Fruit fly (Drosophila melanogaster) whole organism, embryonic: ENCODE results near the gene Pvf1.

ENCODE experiments used
- Adf1 ChIP-seq: fragments of 200-800 bp; sonication (Bioruptor generic); IDR thresholded peaks from 2 replicates; pipeline ENCODE4 v1.3.6; 2022; ENCODE audit warnings: missing biosample characterization, missing genetic modification characterization
- BtbVII ChIP-seq: fragments of 200-800 bp; sonication (Bioruptor generic); optimal IDR thresholded peaks from 3 replicates; lab custom pipeline; 2017; ENCODE audit warnings: missing biosample characterization, mild to moderate bottlenecking, missing genetic modification characterization
- CG1024 ChIP-seq: fragments of 200-800 bp; sonication (Bioruptor generic); IDR thresholded peaks from 2 replicates; pipeline ENCODE4 v1.3.6; 2022; ENCODE audit warnings: missing biosample characterization, missing genetic modification characterization
- CG10274 ChIP-seq: fragments of 200-800 bp; sonication (Bioruptor generic); optimal IDR thresholded peaks from 3 replicates; lab custom pipeline; 2017; ENCODE audit warnings: missing biosample characterization, mild to moderate bottlenecking, missing genetic modification characterization
- CG11247 ChIP-seq: fragments of 200-800 bp; sonication (Bioruptor generic); IDR thresholded peaks from 2 replicates; pipeline ENCODE4 v1.3.6; 2022; ENCODE audit warnings: missing biosample characterization, missing genetic modification characterization
- CG11695 ChIP-seq: fragments of 200-800 bp; sonication (Bioruptor generic); IDR thresholded peaks from 3 replicates; pipeline ENCODE4 v1.3.6; 2022; ENCODE audit warnings: missing biosample characterization, missing genetic modification characterization
- CG11696 ChIP-seq: fragments of 200-800 bp; sonication (Bioruptor generic); IDR thresholded peaks from 2 replicates; pipeline ENCODE4 v1.3.6; 2022; ENCODE audit warnings: missing biosample characterization, missing genetic modification characterization
- CG12219 ChIP-seq: fragments of 200-800 bp; sonication (Bioruptor generic); optimal IDR thresholded peaks from 3 replicates; lab custom pipeline; 2018; ENCODE audit warnings: missing biosample characterization, mild to moderate bottlenecking, missing genetic modification characterization
- CG17802 ChIP-seq: fragments of 200-800 bp; sonication (Bioruptor generic); optimal IDR thresholded peaks from 2 replicates; lab custom pipeline; 2018; ENCODE audit warnings: missing biosample characterization, mild to moderate bottlenecking, missing genetic modification characterization, moderate library complexity
- CG18476 ChIP-seq: fragments of 200-800 bp; sonication (Bioruptor generic); optimal IDR thresholded peaks from 2 replicates; lab custom pipeline; 2016; ENCODE audit warnings: missing biosample characterization, mild to moderate bottlenecking, missing genetic modification characterization
- CG31365 ChIP-seq: fragments of 200-800 bp; sonication (Bioruptor generic); optimal IDR thresholded peaks from 2 replicates; lab custom pipeline; 2018; ENCODE audit warnings: missing biosample characterization, mild to moderate bottlenecking, missing genetic modification characterization
- CG34376 ChIP-seq: fragments of 200-800 bp; sonication (Bioruptor generic); optimal IDR thresholded peaks from 2 replicates; lab custom pipeline; 2018; ENCODE audit warnings: missing biosample characterization, mild to moderate bottlenecking, missing genetic modification characterization
- CG42726 ChIP-seq: fragments of 200-800 bp; sonication (Bioruptor generic); IDR thresholded peaks from 2 replicates; pipeline ENCODE4 v1.3.6; 2022; ENCODE audit warnings: missing biosample characterization, missing genetic modification characterization; ENCODE audit not compliant: partially characterized antibody
- CG43689 ChIP-seq: fragments of 200-800 bp; sonication (Bioruptor generic); IDR thresholded peaks from 2 replicates; pipeline ENCODE4 v1.3.6; 2022; ENCODE audit warnings: missing biosample characterization, missing genetic modification characterization
- CG8924 ChIP-seq: fragments of 200-800 bp; optimal IDR thresholded peaks from 3 replicates; lab custom pipeline; 2019; ENCODE audit warnings: missing biosample characterization, mild to moderate bottlenecking, missing genetic modification characterization, moderate library complexity
- Dip2 ChIP-seq: fragments of 200-800 bp; sonication (Bioruptor generic); IDR thresholded peaks from 2 replicates; pipeline ENCODE4 v1.3.6; 2022; ENCODE audit warnings: missing biosample characterization, missing genetic modification characterization
- Dll ChIP-seq: fragments of 200-800 bp; sonication (Bioruptor generic); IDR thresholded peaks from 4 replicates; pipeline ENCODE4 v1.3.6; 2022; ENCODE audit warnings: missing biosample characterization, missing genetic modification characterization; ENCODE audit not compliant: partially characterized antibody
- Drgx ChIP-seq: fragments of 200-800 bp; sonication (Bioruptor generic); IDR thresholded peaks from 2 replicates; pipeline ENCODE4 v1.3.6; 2022; ENCODE audit warnings: missing biosample characterization, missing genetic modification characterization
- E2f2 ChIP-seq: fragments of 200-800 bp; sonication (Bioruptor generic); IDR thresholded peaks from 2 replicates; pipeline ENCODE4 v1.3.6; 2022; ENCODE audit warnings: missing biosample characterization, missing genetic modification characterization
- Fer1 ChIP-seq: fragments of 200-800 bp; sonication (Bioruptor generic); optimal IDR thresholded peaks from 2 replicates; lab custom pipeline; 2017; ENCODE audit warnings: missing biosample characterization, mild to moderate bottlenecking, missing genetic modification characterization
- Fer2 ChIP-seq: fragments of 200-800 bp; sonication (Bioruptor generic); optimal IDR thresholded peaks from 2 replicates; lab custom pipeline; 2018; ENCODE audit warnings: missing biosample characterization, mild to moderate bottlenecking, missing genetic modification characterization, moderate library complexity
- HHEX ChIP-seq: fragments of 200-800 bp; sonication (Bioruptor generic); optimal IDR thresholded peaks from 3 replicates; lab custom pipeline; 2017; ENCODE audit warnings: missing biosample characterization, mild to moderate bottlenecking, missing genetic modification characterization, missing genetic modification reagents
- HmgZ ChIP-seq: fragments of 200-800 bp; sonication (Bioruptor generic); optimal IDR thresholded peaks from 2 replicates; lab custom pipeline; 2018; ENCODE audit warnings: missing biosample characterization, mild to moderate bottlenecking, missing genetic modification characterization
- Lim3 ChIP-seq: fragments of 200-800 bp; sonication (Bioruptor generic); IDR thresholded peaks from 2 replicates; pipeline ENCODE4 v1.3.6; 2022; ENCODE audit warnings: missing biosample characterization, missing genetic modification characterization
- Oli ChIP-seq: fragments of 200-800 bp; sonication (Bioruptor generic); optimal IDR thresholded peaks from 2 replicates; lab custom pipeline; 2018; ENCODE audit warnings: missing biosample characterization, mild to moderate bottlenecking, missing genetic modification characterization, moderate library complexity
- Sox102F ChIP-seq: fragments of 200-800 bp; sonication (Bioruptor generic); optimal IDR thresholded peaks from 2 replicates; lab custom pipeline; 2018; ENCODE audit warnings: missing biosample characterization, mild to moderate bottlenecking, missing genetic modification characterization, moderate library complexity
- Ssrp ChIP-seq: fragments of 200-800 bp; sonication (Bioruptor generic); optimal IDR thresholded peaks from 2 replicates; lab custom pipeline; 2018; ENCODE audit warnings: missing biosample characterization, mild to moderate bottlenecking, missing genetic modification characterization, moderate library complexity
- aop ChIP-seq: fragments of 200-800 bp; sonication (Bioruptor generic); IDR thresholded peaks from 2 replicates; pipeline ENCODE4 v1.3.6; 2022; ENCODE audit warnings: missing biosample characterization, missing genetic modification characterization
- az2 ChIP-seq: fragments of 200-800 bp; sonication (Bioruptor generic); optimal IDR thresholded peaks from 3 replicates; lab custom pipeline; 2016; ENCODE audit warnings: missing biosample characterization, missing genetic modification characterization
- bbx ChIP-seq: fragments of 200-800 bp; sonication (Bioruptor generic); IDR thresholded peaks from 2 replicates; pipeline ENCODE4 v1.3.6; 2022; ENCODE audit warnings: missing biosample characterization, missing genetic modification characterization; ENCODE audit not compliant: partially characterized antibody
- bcd ChIP-seq: fragments of 200-800 bp; sonication (Bioruptor generic); optimal IDR thresholded peaks from 2 replicates; lab custom pipeline; 2017; ENCODE audit warnings: missing biosample characterization, mild to moderate bottlenecking, missing genetic modification characterization
- chn ChIP-seq: fragments of 200-800 bp; sonication (Bioruptor generic); optimal IDR thresholded peaks from 2 replicates; lab custom pipeline; 2016; ENCODE audit warnings: missing biosample characterization, missing genetic modification characterization
- ci ChIP-seq: fragments of 200-800 bp; sonication (Bioruptor generic); IDR thresholded peaks from 3 replicates; pipeline ENCODE4 v1.3.6; 2022; ENCODE audit warnings: missing biosample characterization, missing genetic modification characterization
- dpn ChIP-seq, 2 experiments: fragments of 200-800 bp; sonication (Bioruptor generic); optimal IDR thresholded peaks; 3 replicates each; lab custom pipeline; 2016; ENCODE audit warnings: missing biosample characterization in 2 of 2, missing genetic modification characterization in 2 of 2
- ewg ChIP-seq: fragments of 200-800 bp; sonication (Bioruptor generic); optimal IDR thresholded peaks from 3 replicates; lab custom pipeline; 2017; ENCODE audit warnings: mild to moderate bottlenecking, missing biosample characterization, missing genetic modification reagents, missing genetic modification characterization
- eyg ChIP-seq: fragments of 200-800 bp; sonication (Bioruptor generic); optimal IDR thresholded peaks from 3 replicates; lab custom pipeline; 2016; ENCODE audit warnings: missing biosample characterization, missing genetic modification characterization
- gce ChIP-seq: fragments of 200-800 bp; sonication (Bioruptor generic); IDR thresholded peaks from 3 replicates; pipeline ENCODE4 v1.3.6; 2022; ENCODE audit warnings: missing biosample characterization, missing genetic modification characterization
- gfzf ChIP-seq: fragments of 200-800 bp; sonication (Bioruptor generic); optimal IDR thresholded peaks from 2 replicates; lab custom pipeline; 2016; ENCODE audit warnings: missing biosample characterization, mild to moderate bottlenecking, missing genetic modification characterization, moderate library complexity
- lmd ChIP-seq: fragments of 200-800 bp; sonication (Bioruptor generic); IDR thresholded peaks from 2 replicates; pipeline ENCODE4 v1.3.6; 2022; ENCODE audit warnings: missing biosample characterization, missing genetic modification characterization
- onecut ChIP-seq: fragments of 200-800 bp; sonication (Bioruptor generic); IDR thresholded peaks from 2 replicates; pipeline ENCODE4 v1.3.6; 2022; ENCODE audit warnings: missing biosample characterization, missing genetic modification characterization
- ranshi ChIP-seq: fragments of 200-800 bp; sonication (Bioruptor generic); IDR thresholded peaks from 2 replicates; pipeline ENCODE4 v1.3.6; 2022; ENCODE audit warnings: missing biosample characterization, missing genetic modification characterization
- ro ChIP-seq: fragments of 200-800 bp; sonication (Bioruptor generic); IDR thresholded peaks from 2 replicates; pipeline ENCODE4 v1.3.6; 2022; ENCODE audit warnings: missing biosample characterization, missing genetic modification characterization
- schlank ChIP-seq: fragments of 200-800 bp; sonication (Bioruptor generic); optimal IDR thresholded peaks from 2 replicates; lab custom pipeline; 2018; ENCODE audit warnings: missing biosample characterization, mild to moderate bottlenecking, missing genetic modification characterization
- sens ChIP-seq: fragments of 200-800 bp; sonication (Bioruptor generic); peaks from one replicate; lab custom pipeline; 2016; ENCODE audit warnings: missing biosample characterization, missing genetic modification characterization
- sima ChIP-seq: fragments of 200-800 bp; sonication (Bioruptor generic); optimal IDR thresholded peaks from 2 replicates; lab custom pipeline; 2016; ENCODE audit warnings: missing biosample characterization, missing genetic modification characterization
- slou ChIP-seq: fragments of 200-800 bp; sonication (Bioruptor generic); optimal IDR thresholded peaks from 3 replicates; lab custom pipeline; 2016; ENCODE audit warnings: missing biosample characterization, missing genetic modification characterization
- sob ChIP-seq: fragments of 200-800 bp; sonication (Bioruptor generic); IDR thresholded peaks from 2 replicates; pipeline ENCODE4 v1.3.6; 2022; ENCODE audit warnings: missing biosample characterization, missing genetic modification characterization
- wdn ChIP-seq: fragments of 200-800 bp; sonication (Bioruptor generic); IDR thresholded peaks from 2 replicates; pipeline ENCODE4 v1.3.6; 2022; ENCODE audit warnings: missing biosample characterization, missing genetic modification characterization
- wor ChIP-seq: fragments of 200-800 bp; sonication (Bioruptor generic); IDR thresholded peaks from 2 replicates; pipeline ENCODE4 v1.3.6; 2022; ENCODE audit warnings: missing biosample characterization, missing genetic modification characterization

Pvf1 gene

DNA sequence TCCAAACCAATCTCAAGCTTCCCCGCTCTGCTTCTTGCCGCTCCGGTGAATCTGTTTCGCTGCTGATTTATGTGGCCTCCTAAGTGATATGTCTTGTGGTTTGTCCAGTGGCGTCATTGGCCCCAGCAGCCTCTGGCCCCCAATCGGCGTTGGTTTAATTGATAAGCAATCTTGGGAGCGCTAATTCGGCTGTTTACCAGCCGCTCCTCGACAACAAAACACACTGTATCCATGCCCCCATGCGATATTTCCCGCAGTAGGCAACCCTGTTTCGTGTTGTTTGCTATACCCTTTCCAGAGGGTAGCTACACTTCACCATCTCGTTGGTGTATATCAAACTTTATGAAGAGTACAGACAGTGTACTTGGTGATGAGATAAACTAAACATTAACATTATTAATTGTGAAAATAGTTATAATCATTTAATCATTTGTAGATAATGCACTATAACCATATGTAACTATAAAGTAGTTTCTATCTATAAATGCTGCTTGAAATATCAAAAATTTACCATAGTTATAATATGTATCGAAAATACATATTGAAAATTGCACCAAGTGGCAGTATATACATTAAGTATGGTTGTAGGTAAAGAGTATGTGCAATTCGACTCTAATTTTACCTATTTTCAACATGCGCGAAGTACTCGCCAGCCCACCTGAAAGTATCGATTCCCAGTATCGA is 16.0 kb downstream of the Pvf1 start, which contains the start of gene shop (continued):
- TF ChIP-seq Dip2 (GFP tag; lab: Robert Waterston, UW), result no peak
- peak; percentile 54; the same call in 1 of the 2 replicates for TF ChIP-seq ranshi (GFP tag; lab: Robert Waterston, UW)
- peak; percentile 80 for TF ChIP-seq HmgZ (tag; lab: Kevin White, UChicago)
- no peak; the same call in none of the 2 replicates for TF ChIP-seq E2f2 (GFP tag; lab: Robert Waterston, UW)
- peak; percentile 83 for TF ChIP-seq CG18476 (GFP tag; lab: Kevin White, UChicago)
- no peak for TF ChIP-seq aop (GFP tag; lab: Robert Waterston, UW)
- TF ChIP-seq slou (GFP tag; lab: Kevin White, UChicago), result peak; percentile 51
- peak; percentile 82 for TF ChIP-seq CG11695 (GFP tag; lab: Robert Waterston, UW)
- TF ChIP-seq CG8924, result peak; percentile 91
- no peak for TF ChIP-seq gfzf (GFP tag; lab: Kevin White, UChicago)
- TF ChIP-seq BtbVII (GFP tag; lab: Kevin White, UChicago), result peak; percentile 78
- peak; percentile 73 for TF ChIP-seq CG11247 (GFP tag; lab: Robert Waterston, UW)
- TF ChIP-seq az2 (GFP tag; lab: Kevin White, UChicago), result peak; percentile 84
- peak; percentile 66; the same call in 1 of the 2 replicates for TF ChIP-seq Drgx (GFP tag; lab: Robert Waterston, UW)
- TF ChIP-seq lmd (GFP tag; lab: Robert Waterston, UW), result peak; percentile 84
- 0 out of 2 replicates have a peak, but pooled peaks have one; percentile 27 for TF ChIP-seq CG11696 (GFP tag; lab: Robert Waterston, UW)
- TF ChIP-seq bcd (GFP tag; lab: Kevin White, UChicago), result peak; percentile 86
- peak; percentile 25 for TF ChIP-seq CG17802 (tag; lab: Kevin White, UChicago)
- TF ChIP-seq CG42726, result 0 out of 2 replicates have a peak, but pooled peaks have one; percentile 46
- TF ChIP-seq CG1024, result peak; percentile 37; the same call in 1 of the 2 replicates
- peak; percentile 52; the same call in 1 of the 2 replicates for TF ChIP-seq wdn
- peak; percentile 76 for TF ChIP-seq CG10274
- TF ChIP-seq CG31365 (tag; lab: Kevin White, UChicago), result no peak
- TF ChIP-seq ro, result no peak
- peak; percentile 79 for TF ChIP-seq CG12219 (GFP tag; lab: Kevin White, UChicago)
- no peak for TF ChIP-seq sima (GFP tag; lab: Kevin White, UChicago)
- TF ChIP-seq ci (GFP tag; lab: Robert Waterston, UW), result peak; percentile 74
- peak; percentile 71 for TF ChIP-seq Fer2 (tag; lab: Kevin White, UChicago)
- peak; percentile 66 for TF ChIP-seq wor
- peak; percentile 60 for TF ChIP-seq onecut
- 0 out of 2 replicates have a peak, but pooled peaks have one; percentile 36 for TF ChIP-seq CG43689
- TF ChIP-seq sob (GFP tag; lab: Robert Waterston, UW), result peak; percentile 76
- peak; percentile 73 to 92 for TF ChIP-seq dpn (GFP tag; optimal IDR thresholded peaks at IDR 0.05; lab: Kevin White, UChicago)
- peak; percentile 75 for TF ChIP-seq ewg (GFP tag; lab: Kevin White, UChicago)
- TF ChIP-seq sens (GFP tag; lab: Kevin White, UChicago), result peak; percentile 91
- TF ChIP-seq chn, result peak; percentile 69
- peak; percentile 61 for TF ChIP-seq CG34376 (GFP tag; lab: Kevin White, UChicago)
- no peak for TF ChIP-seq Lim3 (GFP tag; lab: Robert Waterston, UW)
- TF ChIP-seq Oli (tag; lab: Kevin White, UChicago), result peak; percentile 91
- TF ChIP-seq Ssrp (tag; lab: Kevin White, UChicago), result peak; percentile 87
- TF ChIP-seq bbx, result peak; percentile 36; the same call in 1 of the 2 replicates
- 0 out of 3 replicates have a peak, but pooled peaks have one; percentile 57 for TF ChIP-seq gce (GFP tag; lab: Robert Waterston, UW)
- peak; percentile 61 for TF ChIP-seq schlank (tag; lab: Kevin White, UChicago)
- peak; percentile 84 for TF ChIP-seq Fer1 (GFP tag; lab: Kevin White, UChicago)
- TF ChIP-seq Sox102F (GFP tag; lab: Kevin White, UChicago), result peak; percentile 88
- TF ChIP-seq eyg (GFP tag; lab: Kevin White, UChicago), result no peak
- peak; percentile 59; the same call in 2 of the 4 replicates for TF ChIP-seq Dll (GFP tag; lab: Robert Waterston, UW)
- TF ChIP-seq Adf1 (GFP tag; lab: Robert Waterston, UW), result no peak
- TF ChIP-seq HHEX, result peak; percentile 84
